Worm (Caenorhabditis elegans) whole organism, midembryonic: ENCODE results near the gene gst-32.

Source experiments
- flt-1 ChIP-seq: fragments of 200-800 bp; sonication (Bioruptor generic); IDR thresholded peaks from 2 replicates; pipeline ENCODE4 v1.3.6; 2022; ENCODE audit warnings: missing genetic modification characterization, missing compliant biosample characterization
- med-1 ChIP-seq: sonication (generic microtip); optimal IDR thresholded peaks from 2 replicates; lab custom pipeline; 2017; ENCODE audit warnings: missing genetic modification characterization, mild to moderate bottlenecking, missing compliant biosample characterization, antibody characterized with exemption, missing genetic modification reagents; ENCODE audit not compliant: insufficient read depth
- tab-1 ChIP-seq: fragments of 200-800 bp; sonication (Bioruptor generic); IDR thresholded peaks from 2 replicates; pipeline ENCODE4 v1.3.6; 2022; ENCODE audit warnings: missing genetic modification characterization, missing compliant biosample characterization

ce11 chrII:15197500-15197899 is 19.1 kb upstream of the gst-32 start:
- no peak for TF ChIP-seq tab-1 (GFP tag; lab: Robert Waterston, UW)
- TF ChIP-seq flt-1 (GFP tag; lab: Robert Waterston, UW): no peak
- no peak for TF ChIP-seq med-1 (GFP tag; lab: Kevin White, UChicago)
